Fruit fly (Drosophila melanogaster) whole organism, embryonic: ENCODE results near the gene CG13113.

Experiments used
- Bteb2 ChIP-seq: fragments of 200-800 bp; sonication (Bioruptor generic); optimal IDR thresholded peaks from 2 replicates; lab custom pipeline; 2016; ENCODE audit warnings: missing biosample characterization, missing genetic modification characterization
- CG10209 ChIP-seq: fragments of 200-800 bp; sonication (Bioruptor generic); optimal IDR thresholded peaks from 3 replicates; lab custom pipeline; 2017; ENCODE audit warnings: missing biosample characterization, mild to moderate bottlenecking, missing genetic modification characterization, missing genetic modification reagents
- CG10321 ChIP-seq: fragments of 200-800 bp; sonication (Bioruptor generic); IDR thresholded peaks from 2 replicates; pipeline ENCODE4 v1.3.6; 2022; ENCODE audit warnings: missing biosample characterization, missing genetic modification characterization
- CG13123 ChIP-seq: fragments of 200-800 bp; sonication (Bioruptor generic); optimal IDR thresholded peaks from 2 replicates; lab custom pipeline; 2016; ENCODE audit warnings: missing biosample characterization, missing genetic modification characterization
- CG13296 ChIP-seq: fragments of 200-800 bp; sonication (Bioruptor generic); optimal IDR thresholded peaks from 3 replicates; lab custom pipeline; 2018; ENCODE audit warnings: missing biosample characterization, mild to moderate bottlenecking, missing genetic modification characterization
- CG14860 ChIP-seq: fragments of 200-800 bp; sonication (Bioruptor generic); IDR thresholded peaks from 3 replicates; pipeline ENCODE4 v1.3.6; 2022; ENCODE audit warnings: missing biosample characterization, missing genetic modification characterization; ENCODE audit not compliant: partially characterized antibody
- CG15514 ChIP-seq: fragments of 200-800 bp; sonication (Bioruptor generic); optimal IDR thresholded peaks from 3 replicates; lab custom pipeline; 2017; ENCODE audit warnings: missing biosample characterization, missing genetic modification characterization, mild to moderate bottlenecking, moderate library complexity, missing genetic modification reagents
- CG15696 ChIP-seq: fragments of 200-800 bp; sonication (Bioruptor generic); optimal IDR thresholded peaks from 2 replicates; lab custom pipeline; 2019; ENCODE audit warnings: missing biosample characterization, mild to moderate bottlenecking, missing genetic modification characterization, moderate library complexity
- CG1603 ChIP-seq: fragments of 200-800 bp; sonication (Bioruptor generic); optimal IDR thresholded peaks from 2 replicates; lab custom pipeline; 2019; ENCODE audit warnings: missing biosample characterization, mild to moderate bottlenecking, missing genetic modification characterization, moderate library complexity
- CG16813 ChIP-seq: fragments of 200-800 bp; sonication (Bioruptor generic); IDR thresholded peaks from 3 replicates; pipeline ENCODE4 v1.3.6; 2022; ENCODE audit warnings: missing biosample characterization, missing genetic modification characterization; ENCODE audit not compliant: partially characterized antibody
- CG17829 ChIP-seq: fragments of 200-800 bp; optimal IDR thresholded peaks from 2 replicates; lab custom pipeline; 2019; ENCODE audit warnings: missing biosample characterization, mild to moderate bottlenecking, missing genetic modification characterization, moderate library complexity
- CG1832 ChIP-seq: fragments of 200-800 bp; sonication (Bioruptor generic); optimal IDR thresholded peaks from 2 replicates; lab custom pipeline; 2017; ENCODE audit warnings: missing biosample characterization, mild to moderate bottlenecking, missing genetic modification characterization, inconsistent platforms
- CG31441 ChIP-seq: fragments of 200-800 bp; sonication (Bioruptor generic); IDR thresholded peaks from 2 replicates; pipeline ENCODE4 v1.3.6; 2022; ENCODE audit warnings: missing biosample characterization, missing genetic modification characterization
- CG3407 ChIP-seq: fragments of 200-800 bp; sonication (Bioruptor generic); optimal IDR thresholded peaks from 2 replicates; lab custom pipeline; 2018; ENCODE audit warnings: missing biosample characterization, mild to moderate bottlenecking, missing genetic modification characterization
- CG4707 ChIP-seq: fragments of 200-800 bp; sonication (Bioruptor generic); optimal IDR thresholded peaks from 2 replicates; lab custom pipeline; 2018; ENCODE audit warnings: missing biosample characterization, mild to moderate bottlenecking, missing genetic modification characterization, moderate library complexity
- CG6175 ChIP-seq: fragments of 200-800 bp; sonication (Bioruptor generic); IDR thresholded peaks from 3 replicates; pipeline ENCODE4 v1.3.6; 2022; ENCODE audit warnings: missing biosample characterization, missing genetic modification characterization
- CG7928 ChIP-seq: fragments of 200-800 bp; sonication (Bioruptor generic); optimal IDR thresholded peaks from 2 replicates; lab custom pipeline; 2017; ENCODE audit warnings: missing biosample characterization, mild to moderate bottlenecking, missing genetic modification characterization
- CG8765 ChIP-seq: fragments of 200-800 bp; sonication (Bioruptor generic); IDR thresholded peaks from 2 replicates; pipeline ENCODE4 v1.3.6; 2022; ENCODE audit warnings: missing biosample characterization, missing genetic modification characterization
- CG9609 ChIP-seq: fragments of 200-800 bp; sonication (Bioruptor generic); optimal IDR thresholded peaks from 3 replicates; lab custom pipeline; 2016; ENCODE audit warnings: missing biosample characterization, missing genetic modification characterization
- H15 ChIP-seq: fragments of 200-800 bp; sonication (Bioruptor generic); IDR thresholded peaks from 3 replicates; pipeline ENCODE4 v1.3.6; 2022; ENCODE audit warnings: missing biosample characterization, missing genetic modification characterization
- HLH4C ChIP-seq: fragments of 200-800 bp; sonication (Bioruptor generic); IDR thresholded peaks from 3 replicates; pipeline ENCODE4 v1.3.6; 2022; ENCODE audit warnings: missing biosample characterization, missing genetic modification characterization; ENCODE audit not compliant: partially characterized antibody
- Hmx ChIP-seq: fragments of 200-800 bp; sonication (Bioruptor generic); optimal IDR thresholded peaks from 2 replicates; lab custom pipeline; 2016; ENCODE audit warnings: missing biosample characterization, missing genetic modification characterization
- Hr78 ChIP-seq, 2 experiments: fragments of 200-800 bp in 1 of 2; fragments of >200 bp in 1 of 2; sonication (Bioruptor generic) in 1 of 2; optimal IDR thresholded peaks; 2 replicates each; lab custom pipeline; 2017 to 2019; ENCODE audit warnings: missing biosample characterization in 2 of 2, missing genetic modification characterization in 2 of 2, mild to moderate bottlenecking in 1 of 2, moderate library complexity in 1 of 2
- MESR4 ChIP-seq: fragments of 200-800 bp; sonication (Bioruptor generic); optimal IDR thresholded peaks from 2 replicates; lab custom pipeline; 2018; ENCODE audit warnings: missing biosample characterization, mild to moderate bottlenecking, missing genetic modification characterization, moderate library complexity
- Mad ChIP-seq: fragments of 200-800 bp; sonication (Bioruptor generic); optimal IDR thresholded peaks from 2 replicates; lab custom pipeline; 2016; ENCODE audit warnings: missing biosample characterization, missing genetic modification characterization
- Mes4 ChIP-seq: fragments of 200-800 bp; sonication (Bioruptor generic); optimal IDR thresholded peaks from 2 replicates; lab custom pipeline; 2016; ENCODE audit warnings: missing biosample characterization, missing genetic modification characterization
- NfI ChIP-seq: fragments of 200-800 bp; sonication (Bioruptor generic); optimal IDR thresholded peaks from 3 replicates; lab custom pipeline; 2018; ENCODE audit warnings: missing biosample characterization, mild to moderate bottlenecking, missing genetic modification characterization, moderate library complexity
- Rfx ChIP-seq: fragments of 200-800 bp; sonication (Bioruptor generic); IDR thresholded peaks from 2 replicates; pipeline ENCODE4 v1.3.6; 2022; ENCODE audit warnings: missing biosample characterization, missing genetic modification characterization
- Sox102F ChIP-seq: fragments of 200-800 bp; sonication (Bioruptor generic); optimal IDR thresholded peaks from 2 replicates; lab custom pipeline; 2018; ENCODE audit warnings: missing biosample characterization, mild to moderate bottlenecking, missing genetic modification characterization, moderate library complexity
- Spps ChIP-seq: fragments of 200-800 bp; sonication (Bioruptor generic); optimal IDR thresholded peaks from 2 replicates; lab custom pipeline; 2018; ENCODE audit warnings: missing biosample characterization, mild to moderate bottlenecking, missing genetic modification characterization
- Sry-β ChIP-seq: fragments of 200-800 bp; sonication (Bioruptor generic); optimal IDR thresholded peaks from 2 replicates; lab custom pipeline; 2018; ENCODE audit warnings: missing biosample characterization, mild to moderate bottlenecking, missing genetic modification characterization, moderate library complexity
- abd-A ChIP-seq: fragments of 200-800 bp; sonication (Bioruptor generic); optimal IDR thresholded peaks from 3 replicates; lab custom pipeline; 2019; ENCODE audit warnings: missing biosample characterization, mild to moderate bottlenecking, missing genetic modification characterization, moderate library complexity
- bsh ChIP-seq, 2 experiments: fragments of 200-800 bp; sonication (Bioruptor generic); optimal IDR thresholded peaks; 2 replicates each; lab custom pipeline; 2017 to 2018; ENCODE audit warnings: mild to moderate bottlenecking in 2 of 2, missing biosample characterization in 2 of 2, missing genetic modification characterization in 2 of 2, moderate library complexity in 1 of 2
- chinmo ChIP-seq: fragments of 200-800 bp; sonication (Bioruptor generic); IDR thresholded peaks from 4 replicates; pipeline ENCODE4 v1.3.6; 2022; ENCODE audit warnings: missing biosample characterization, missing genetic modification characterization; ENCODE audit not compliant: partially characterized antibody
- corto ChIP-seq: fragments of 200-800 bp; sonication (Bioruptor generic); optimal IDR thresholded peaks from 2 replicates; lab custom pipeline; 2016; ENCODE audit warnings: missing biosample characterization, mild to moderate bottlenecking, missing genetic modification characterization, moderate library complexity
- croc ChIP-seq: fragments of 200-800 bp; sonication (Bioruptor generic); conservative IDR thresholded peaks from 3 replicates; pipeline ENCODE4 v1.3.6; 2022; ENCODE audit warnings: missing biosample characterization, missing genetic modification characterization
- dati ChIP-seq: fragments of 200-800 bp; sonication (Bioruptor generic); IDR thresholded peaks from 2 replicates; pipeline ENCODE4 v1.3.6; 2022; ENCODE audit warnings: missing biosample characterization, missing genetic modification characterization
- disco-r ChIP-seq: fragments of 200-800 bp; sonication (Bioruptor generic); optimal IDR thresholded peaks from 2 replicates; lab custom pipeline; 2016; ENCODE audit warnings: missing biosample characterization, missing genetic modification characterization
- emc ChIP-seq: fragments of 200-800 bp; sonication (Bioruptor generic); optimal IDR thresholded peaks from 2 replicates; lab custom pipeline; 2016; ENCODE audit warnings: missing biosample characterization, missing genetic modification characterization
- eyg ChIP-seq: fragments of 200-800 bp; sonication (Bioruptor generic); optimal IDR thresholded peaks from 3 replicates; lab custom pipeline; 2016; ENCODE audit warnings: missing biosample characterization, missing genetic modification characterization
- jigr1 ChIP-seq: fragments of 200-800 bp; sonication (Bioruptor generic); IDR thresholded peaks from 3 replicates; pipeline ENCODE4 v1.3.6; 2022; ENCODE audit warnings: missing biosample characterization, missing genetic modification characterization
- nmo ChIP-seq: fragments of 200-800 bp; sonication (Bioruptor generic); optimal IDR thresholded peaks from 2 replicates; lab custom pipeline; 2018; ENCODE audit warnings: missing biosample characterization, mild to moderate bottlenecking, missing genetic modification characterization, moderate library complexity
- phol ChIP-seq: fragments of 200-800 bp; sonication (Bioruptor generic); optimal IDR thresholded peaks from 3 replicates; lab custom pipeline; 2018; ENCODE audit warnings: missing biosample characterization, mild to moderate bottlenecking, missing genetic modification characterization, moderate library complexity
- psq ChIP-seq: fragments of 200-800 bp; sonication (Bioruptor generic); optimal IDR thresholded peaks from 2 replicates; lab custom pipeline; 2017; ENCODE audit warnings: missing biosample characterization, missing genetic modification characterization
- tin ChIP-seq: fragments of 200-800 bp; sonication (Bioruptor generic); optimal IDR thresholded peaks from 3 replicates; lab custom pipeline; 2016; ENCODE audit warnings: missing biosample characterization, missing genetic modification characterization
- vfl ChIP-seq: fragments of 200-800 bp; sonication (Bioruptor generic); optimal IDR thresholded peaks from 2 replicates; lab custom pipeline; 2016; ENCODE audit warnings: missing biosample characterization, missing genetic modification characterization
- wek ChIP-seq: fragments of 200-800 bp; sonication (Bioruptor generic); optimal IDR thresholded peaks from 3 replicates; lab custom pipeline; 2018; ENCODE audit warnings: missing biosample characterization, mild to moderate bottlenecking, missing genetic modification characterization, moderate library complexity

The CG13113 gene

dm6 chr2L:9520886-9521868 lies 22.8 kb upstream of the CG13113 start, which contains the start of gene Oatp30B (continued):
- TF ChIP-seq Hr78 (GFP tag; optimal IDR thresholded peaks at IDR 0.05; lab: Kevin White, UChicago) (peak in 1 of 2 experiments; percentile 76), CG6175 (peak; percentile 95), CG8765 (GFP tag; lab: Robert Waterston, UW) (peak; percentile 97), psq (peak; percentile 99), CG10321 (GFP tag; lab: Robert Waterston, UW) (peak; percentile 80), eyg (peak; percentile 92), Mad (peak; percentile 94), Spps (tag; lab: Kevin White, UChicago) (peak; percentile 95), HLH4C (GFP tag; lab: Robert Waterston, UW) (peak; percentile 95), tin (peak; percentile 98), corto (GFP tag; lab: Kevin White, UChicago) (peak; percentile 91), Hmx (GFP tag; lab: Kevin White, UChicago) (peak; percentile 91), CG17829 (tag; lab: Kevin White, UChicago) (peak; percentile 98), CG15696 (tag; lab: Kevin White, UChicago) (peak; percentile 99), Sry-β (GFP tag; lab: Kevin White, UChicago) (peak; percentile 89), vfl (GFP tag; lab: Kevin White, UChicago) (peak; percentile 95), Sox102F (GFP tag; lab: Kevin White, UChicago) (peak; percentile 98), MESR4 (GFP tag; lab: Kevin White, UChicago) (peak; percentile 43), Bteb2 (GFP tag; lab: Kevin White, UChicago) (peak; percentile 96), dati (GFP tag; lab: Robert Waterston, UW) (peak; percentile 95), CG16813 (GFP tag; lab: Robert Waterston, UW) (peak; percentile 96), CG4707 (GFP tag; lab: Kevin White, UChicago) (peak; percentile 81), CG10209 (peak; percentile 96), CG15514 (peak; percentile 94), nmo (peak; percentile 97), CG31441 (GFP tag; lab: Robert Waterston, UW) (peak; percentile 95), phol (tag; lab: Kevin White, UChicago) (peak; percentile 97), croc (GFP tag; lab: Robert Waterston, UW) (peak; percentile 93), CG13123 (GFP tag; lab: Kevin White, UChicago) (peak; percentile 95), CG3407 (GFP tag; lab: Kevin White, UChicago) (peak; percentile 88), Mes4 (peak; percentile 91), CG1832 (GFP tag; lab: Kevin White, UChicago) (peak; percentile 82), H15 (GFP tag; lab: Robert Waterston, UW) (peak; percentile 97), NfI (GFP tag; lab: Kevin White, UChicago) (peak; percentile 95), chinmo (GFP tag; lab: Robert Waterston, UW) (peak; percentile 93; the same call in 3 of the 4 replicates), disco-r (GFP tag; lab: Kevin White, UChicago) (peak; percentile 90), bsh (GFP tag; optimal IDR thresholded peaks at IDR 0.05; lab: Kevin White, UChicago) (peak; percentile 16 to 97), wek (GFP tag; lab: Kevin White, UChicago) (peak; percentile 73), CG13296 (GFP tag; lab: Kevin White, UChicago) (peak; percentile 94), Rfx (GFP tag; lab: Robert Waterston, UW) (peak; percentile 99), CG7928 (peak; percentile 71), CG14860 (peak; percentile 97), jigr1 (GFP tag; lab: Robert Waterston, UW) (peak; percentile 93), CG1603 (tag; lab: Kevin White, UChicago) (peak; percentile 96), emc (peak; percentile 76), abd-A (tag; lab: Kevin White, UChicago) (peak; percentile 91), CG9609 (GFP tag; lab: Kevin White, UChicago) (peak; percentile 95)
